Worm (Caenorhabditis elegans): ENCODE measurements around the gene M162.7.

Gene M162.7

DNA sequence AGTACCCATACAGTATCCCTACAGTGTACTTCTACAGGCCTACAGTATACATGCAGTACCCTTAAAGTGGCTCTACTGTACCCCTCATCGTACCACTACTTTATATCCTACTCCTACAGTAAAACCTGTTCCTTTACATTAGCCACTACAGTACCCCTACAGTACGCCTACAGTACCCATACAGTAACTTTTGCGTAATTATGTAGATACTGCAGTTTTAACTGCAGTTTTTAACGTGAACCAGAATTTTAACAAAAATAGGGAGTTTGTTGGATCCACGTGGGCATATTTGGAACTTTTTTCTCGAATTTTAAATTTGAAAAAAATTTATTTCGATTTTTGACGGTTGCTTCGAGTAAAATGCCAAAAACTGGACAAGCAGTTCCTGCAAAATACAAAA is 51.5 kb downstream of the M162.7 start, which contains the start of gene W04E12.4:
Gene W04E12.4, plus strand, starts transcription at position 301 of the 400 bp plus-strand sequence.
- no peak for TF ChIP-seq irx-1 (tag; optimal IDR thresholded peaks at IDR 0.05)
- no peak for TF ChIP-seq efl-1 (optimal IDR thresholded peaks at IDR 0.05)
- no peak for TF ChIP-seq efl-1 (GFP tag; optimal IDR thresholded peaks at IDR 0.05 in 1 of 2)
- no peak for TF ChIP-seq tbx-2 (tag; optimal IDR thresholded peaks at IDR 0.05)
- TF ChIP-seq unc-62 (GFP tag; optimal IDR thresholded peaks at IDR 0.05) = no peak
- TF ChIP-seq grh-1 (GFP tag; IDR thresholded peaks at IDR 0.05) = no peak
- TF ChIP-seq nhr-90 (tag; optimal IDR thresholded peaks at IDR 0.05; ENCODE audit: poor library complexity) = no peak
- TF ChIP-seq sox-4 (tag; optimal IDR thresholded peaks at IDR 0.05) = no peak
- no peak for TF ChIP-seq mdl-1 (tag; optimal IDR thresholded peaks at IDR 0.05)

Measured in whole organism, L1 larva.